Fruit fly (Drosophila melanogaster) Kc167 (cell line): Measurements from ENCODE around the gene CG14135.

Experiments used
- Myc ChIP-seq: fragments of >200 bp; optimal IDR thresholded peaks from 2 replicates; lab custom pipeline; 2017; ENCODE audit warnings: missing external identifiers
- Sin3A ChIP-seq: fragments of >200 bp; optimal IDR thresholded peaks from 2 replicates; lab custom pipeline; 2018; ENCODE audit warnings: missing external identifiers
- h ChIP-seq: fragments of >200 bp; optimal IDR thresholded peaks from 3 replicates; lab custom pipeline; 2018; ENCODE audit warnings: missing external identifiers
- insv ChIP-seq: fragments of >200 bp; optimal IDR thresholded peaks from 3 replicates; lab custom pipeline; 2018; ENCODE audit warnings: missing external identifiers
- psq ChIP-seq: fragments of >200 bp; optimal IDR thresholded peaks from 2 replicates; lab custom pipeline; 2017; ENCODE audit warnings: missing external identifiers
- ttk ChIP-seq: sonication (Bioruptor generic); optimal IDR thresholded peaks from 2 replicates; lab custom pipeline; 2017; ENCODE audit warnings: missing external identifiers

Gene CG14135

DNA sequence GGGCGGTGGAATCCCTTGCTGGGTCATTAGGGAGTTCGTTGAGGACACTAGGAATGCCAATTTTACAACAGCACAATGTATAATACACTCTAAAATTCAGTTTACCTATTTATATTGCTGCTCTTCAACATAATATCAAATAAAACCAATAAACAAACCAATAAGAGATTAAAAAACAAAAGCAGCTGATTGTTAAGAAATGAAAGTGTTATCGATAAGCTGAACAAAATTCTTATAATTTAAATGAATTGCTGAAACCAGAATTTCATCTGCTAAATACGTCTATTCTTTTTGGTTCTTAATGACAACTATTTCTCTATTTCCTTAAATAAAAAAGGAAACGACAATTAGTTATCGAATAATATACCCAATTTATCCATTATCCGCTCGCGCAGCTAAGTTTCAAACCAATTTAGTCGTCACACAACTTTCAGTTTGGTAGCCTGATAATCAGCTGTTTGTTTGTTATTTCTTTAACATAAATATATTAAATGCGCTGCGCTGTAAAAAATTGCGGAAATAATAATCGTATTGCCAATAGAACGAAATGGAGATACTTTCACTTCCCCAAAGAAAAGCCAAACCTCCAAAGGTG is at the start of gene CG14135, which contains the start of gene Pldn:
Gene CG14135, plus strand, starts transcription at position 369 of the 595 bp plus-strand sequence.
Gene Pldn, minus strand, starts transcription at position 197 of the 595 bp plus-strand sequence.
- TF ChIP-seq h (lab: Kevin White, UChicago) (no peak), Myc (lab: Kevin White, UChicago) (no peak), psq (no peak), Sin3A (lab: Kevin White, UChicago) (no peak), ttk (lab: Kevin White, UChicago) (no peak), insv (lab: Kevin White, UChicago) (no peak)

DNA sequence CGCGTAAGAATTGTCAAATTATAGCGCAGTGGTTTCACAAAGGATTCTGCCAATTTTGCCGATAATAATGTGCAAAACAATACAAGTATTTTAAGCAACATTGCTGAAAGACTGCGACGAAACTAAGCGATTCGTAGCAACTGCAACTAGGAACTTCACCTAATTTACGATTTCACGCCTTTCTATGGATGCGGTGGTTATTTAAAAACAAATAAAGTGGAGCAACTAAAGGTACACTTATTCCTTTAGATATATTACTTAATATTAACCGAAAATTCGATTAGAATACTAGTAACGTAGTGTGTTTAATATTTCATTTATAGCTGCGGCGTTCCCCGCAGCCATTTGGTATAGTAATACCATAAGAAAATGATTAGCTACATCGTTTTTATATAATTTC is 45.4 kb upstream of the CG14135 start, which contains the start of gene CG6071:
Gene CG6071, minus strand, starts transcription at position 101 of the 400 bp plus-strand sequence.
- TF ChIP-seq Myc (lab: Kevin White, UChicago) (no peak), h (lab: Kevin White, UChicago) (no peak), insv (lab: Kevin White, UChicago) (no peak), psq (no peak), Sin3A (lab: Kevin White, UChicago) (no peak)

dm6 chr3L:11648410-11648809 is 43.0 kb upstream of the CG14135 start, which contains the start of the genes RIOK1 and Polr3H:
Gene RIOK1 (minus strand): TSS chr3L:11648474.
Gene Polr3H (plus strand): TSS chr3L:11648756.
- no peak for TF ChIP-seq insv (lab: Kevin White, UChicago)
- TF ChIP-seq Myc (lab: Kevin White, UChicago): no peak
- no peak for TF ChIP-seq Sin3A (lab: Kevin White, UChicago)
- no peak for TF ChIP-seq ttk (lab: Kevin White, UChicago)
- no peak for TF ChIP-seq h (lab: Kevin White, UChicago)
- no peak for TF ChIP-seq psq

dm6 chr3L:11656189-11656588 is 35.2 kb upstream of the CG14135 start:
- TF ChIP-seq Myc (lab: Kevin White, UChicago): no peak
- no peak for TF ChIP-seq psq
- TF ChIP-seq h (lab: Kevin White, UChicago): no peak
- no peak for TF ChIP-seq insv (lab: Kevin White, UChicago)
- no peak for TF ChIP-seq Sin3A (lab: Kevin White, UChicago)
- no peak for TF ChIP-seq ttk (lab: Kevin White, UChicago)

DNA sequence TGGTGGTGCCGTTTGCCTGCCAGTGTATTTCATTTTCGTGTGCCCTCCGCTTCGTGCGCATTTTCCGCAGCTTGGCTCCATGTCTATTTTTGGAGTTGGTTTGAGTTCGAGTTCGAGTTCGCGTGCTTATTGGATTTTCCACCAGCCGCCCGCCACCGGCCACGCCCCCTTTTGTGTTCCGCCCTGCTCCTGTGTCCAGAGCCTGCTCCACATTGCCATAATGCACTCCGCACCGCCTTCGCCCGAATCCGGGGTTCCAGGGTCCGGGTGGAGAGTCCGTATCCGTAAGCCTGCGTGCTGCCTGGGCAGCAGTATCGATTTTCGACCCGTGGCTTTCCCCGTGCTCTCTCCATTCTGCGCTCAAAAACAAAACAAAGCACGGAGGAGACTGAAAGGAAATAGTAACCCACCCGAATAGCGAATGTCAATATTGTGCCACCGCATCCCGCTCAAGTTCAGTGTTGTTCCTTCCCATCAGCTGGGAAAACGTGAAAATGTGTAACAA is 13.0 kb upstream of the CG14135 start:
- TF ChIP-seq insv (lab: Kevin White, UChicago) (no peak), h (lab: Kevin White, UChicago) (no peak), Sin3A (lab: Kevin White, UChicago) (no peak), psq (no peak), ttk (lab: Kevin White, UChicago) (no peak), Myc (lab: Kevin White, UChicago) (no peak)

dm6 chr3L:11680298-11680697 is 11.1 kb upstream of the CG14135 start, which contains the start of gene CG32085:
Gene CG32085 (minus strand): TSS chr3L:11680344.
- TF ChIP-seq Myc (lab: Kevin White, UChicago) (no peak), insv (lab: Kevin White, UChicago) (no peak), Sin3A (lab: Kevin White, UChicago) (no peak), h (lab: Kevin White, UChicago) (no peak), psq (no peak), ttk (lab: Kevin White, UChicago) (no peak)

DNA sequence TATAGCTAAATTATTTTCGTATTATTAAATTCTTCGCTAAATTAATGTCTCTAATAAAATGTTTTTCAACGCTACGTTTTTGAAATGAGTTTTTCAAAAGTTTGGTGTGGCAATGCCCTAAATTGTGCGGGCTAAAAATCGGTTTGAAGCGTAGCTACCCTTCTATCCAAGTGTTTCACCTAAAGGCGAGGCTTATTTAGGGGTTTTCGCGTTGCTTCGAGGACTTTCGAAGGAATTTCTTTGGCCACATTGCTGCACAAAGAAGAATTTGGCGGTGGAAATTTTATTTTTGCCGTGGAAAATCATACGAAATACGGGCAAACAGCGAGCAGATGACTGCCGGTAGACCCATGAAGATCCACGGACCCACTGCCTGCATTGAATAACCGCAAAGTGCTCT is 9.6 kb upstream of the CG14135 start, which contains the start of gene TfIIEalpha:
Gene TfIIEalpha, plus strand, starts transcription at position 245 of the 400 bp plus-strand sequence.
- TF ChIP-seq Myc (lab: Kevin White, UChicago): no peak
- no peak for TF ChIP-seq psq
- no peak for TF ChIP-seq insv (lab: Kevin White, UChicago)

- TF ChIP-seq h (lab: Kevin White, UChicago) (no peak), Sin3A (lab: Kevin White, UChicago) (no peak), ttk (lab: Kevin White, UChicago) (no peak), insv (lab: Kevin White, UChicago) (no peak), Myc (lab: Kevin White, UChicago) (no peak)
These were observed 7.4 kb upstream of the CG14135 start, which contains the start of gene Sugb for dm6 chr3L:11683819-11684521. Gene Sugb (plus strand): TSS chr3L:11683980.

- TF ChIP-seq h (lab: Kevin White, UChicago): no peak
- TF ChIP-seq psq: no peak
- no peak for TF ChIP-seq Myc (lab: Kevin White, UChicago)
- no peak for TF ChIP-seq ttk (lab: Kevin White, UChicago)
- TF ChIP-seq Sin3A (lab: Kevin White, UChicago): no peak
- TF ChIP-seq insv (lab: Kevin White, UChicago): no peak
These were observed 6.9 kb upstream of the CG14135 start for dm6 chr3L:11684522-11684851.

- TF ChIP-seq psq: no peak
- TF ChIP-seq Sin3A (lab: Kevin White, UChicago): no peak
- no peak for TF ChIP-seq Myc (lab: Kevin White, UChicago)
- no peak for TF ChIP-seq h (lab: Kevin White, UChicago)
- no peak for TF ChIP-seq ttk (lab: Kevin White, UChicago)
- no peak for TF ChIP-seq insv (lab: Kevin White, UChicago)
These were observed 5.5 kb upstream of the CG14135 start for dm6 chr3L:11685876-11686275.

dm6 chr3L:11689832-11690602 is 1.4 kb upstream of the CG14135 start:
- TF ChIP-seq h (lab: Kevin White, UChicago) (no peak), ttk (lab: Kevin White, UChicago) (no peak), insv (lab: Kevin White, UChicago) (no peak), psq (no peak), Sin3A (lab: Kevin White, UChicago) (no peak)
